Worm (Caenorhabditis elegans): ENCODE measurements around the gene fat-4.
"Not testable (repeated sequence)": the region's sequence is repeated elsewhere in the genome, so short reads cannot be mapped to it uniquely, and the experiment has no call there.

- TF ChIP-seq pha-4 (tag; optimal IDR thresholded peaks at IDR 0.05); let-526 (GFP tag; IDR thresholded peaks at IDR 0.05); unc-62 (GFP tag; optimal IDR thresholded peaks at IDR 0.05); unc-130 (GFP tag; optimal IDR thresholded peaks at IDR 0.05); hmg-1.2 (GFP tag; IDR thresholded peaks at IDR 0.05); chd-7 (tag; optimal IDR thresholded peaks at IDR 0.05); lin-26 (GFP tag; IDR thresholded peaks at IDR 0.05); bed-2 (GFP tag; IDR thresholded peaks at IDR 0.05); ceh-100 (GFP tag; IDR thresholded peaks at IDR 0.05); lin-35 (GFP tag; optimal IDR thresholded peaks at IDR 0.05): not testable (repeated sequence)
These were observed 38.1 kb downstream of the fat-4 start, which contains the start of gene msp-10 for ce11 chrIV:9837349-9837748.

Data from whole organism, young adult.